Worm (Caenorhabditis elegans) whole organism, midembryonic: ENCODE measurements around the gene C14C10.5.

Experiments
- T22C8.4 ChIP-seq: fragments of 200-800 bp; sonication (Bioruptor generic); IDR thresholded peaks from 2 replicates; pipeline ENCODE4 v1.3.6; 2022; ENCODE audit warnings: missing genetic modification characterization, missing compliant biosample characterization
- flt-1 ChIP-seq: fragments of 200-800 bp; sonication (Bioruptor generic); IDR thresholded peaks from 2 replicates; pipeline ENCODE4 v1.3.6; 2022; ENCODE audit warnings: missing genetic modification characterization, missing compliant biosample characterization
- ref-1 ChIP-seq: fragments of 200-800 bp; sonication (Bioruptor generic); conservative IDR thresholded peaks from 2 replicates; pipeline ENCODE4 v1.3.6; 2022; ENCODE audit warnings: missing genetic modification reagents, missing genetic modification characterization, missing compliant biosample characterization
- tab-1 ChIP-seq: fragments of 200-800 bp; sonication (Bioruptor generic); IDR thresholded peaks from 2 replicates; pipeline ENCODE4 v1.3.6; 2022; ENCODE audit warnings: missing genetic modification characterization, missing compliant biosample characterization
- ztf-29 ChIP-seq: fragments of 200-800 bp; sonication (Bioruptor generic); IDR thresholded peaks from 2 replicates; pipeline ENCODE4 v1.3.6; 2022; ENCODE audit warnings: missing genetic modification reagents, missing genetic modification characterization, missing compliant biosample characterization

ce11 chrV:12601835-12602234 is 1.8 kb downstream of the C14C10.5 start:
- TF ChIP-seq tab-1 (GFP tag; lab: Robert Waterston, UW): no peak
- TF ChIP-seq T22C8.4 (GFP tag; lab: Robert Waterston, UW): no peak
- TF ChIP-seq flt-1 (GFP tag; lab: Robert Waterston, UW): no peak
- TF ChIP-seq ztf-29: no peak
- no peak for TF ChIP-seq ref-1 (GFP tag; lab: Robert Waterston, UW)
